Worm (Caenorhabditis elegans) whole organism, mixed stage, embryonic: ENCODE measurements around the gene F53H4.4.

Experiments used
- bed-3 ChIP-seq: fragments of 200-800 bp; sonication (Bioruptor generic); optimal IDR thresholded peaks from 3 replicates; lab custom pipeline; 2018; ENCODE audit warnings: mild to moderate bottlenecking, missing genetic modification characterization, moderate library complexity, missing compliant biosample characterization
- elt-1 ChIP-seq: sonication (generic microtip); optimal IDR thresholded peaks from 2 replicates; lab custom pipeline; 2017; ENCODE audit warnings: missing genetic modification characterization, mild to moderate bottlenecking, missing compliant biosample characterization, antibody characterized with exemption, moderate library complexity, borderline replicate concordance; ENCODE audit not compliant: insufficient read depth
- elt-3 ChIP-seq: fragments of 150-350 bp; optimal IDR thresholded peaks from 2 replicates; lab custom pipeline; 2014; ENCODE audit warnings: missing biosample characterization, missing genetic modification characterization
- pha-4 ChIP-seq: fragments of 150-350 bp; optimal IDR thresholded peaks from 2 replicates; lab custom pipeline; 2018; ENCODE audit warnings: missing biosample characterization, missing genetic modification reagents, missing genetic modification characterization

DNA sequence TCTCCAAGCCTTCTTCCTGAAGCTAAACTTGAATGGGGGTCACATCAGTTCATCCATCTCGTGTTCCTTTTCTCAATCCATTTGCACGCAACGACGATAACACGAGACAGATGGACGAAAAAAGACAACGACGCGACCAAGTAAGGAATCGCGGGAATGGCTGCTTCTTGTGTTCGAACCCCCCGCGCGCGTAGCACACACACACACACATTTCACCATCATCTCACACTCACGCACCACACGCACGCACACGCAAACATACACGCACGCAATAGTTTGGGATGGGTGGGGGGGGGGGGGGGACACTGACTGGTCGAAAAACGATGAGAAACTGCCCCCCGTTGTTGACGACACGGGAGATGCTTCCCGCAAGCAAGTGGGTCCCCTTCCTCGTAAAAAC lies 10.7 kb downstream of the F53H4.4 start:
- TF ChIP-seq pha-4 (tag; lab: Kevin White, UChicago): no peak
- TF ChIP-seq elt-1 (tag; lab: Kevin White, UChicago): no peak
- no peak for TF ChIP-seq elt-3 (tag; lab: Kevin White, UChicago)
- TF ChIP-seq bed-3 (GFP tag; lab: Kevin White, UChicago): no peak
